Worm (Caenorhabditis elegans) whole organism, mixed stage, embryonic: Measurements from ENCODE around the gene W10G11.19.

Source experiments
- M03D4.4 ChIP-seq: sonication (generic microtip); optimal IDR thresholded peaks from 2 replicates; lab custom pipeline; 2017; ENCODE audit warnings: mild to moderate bottlenecking, missing genetic modification characterization, missing compliant biosample characterization
- bed-3 ChIP-seq: fragments of 200-800 bp; sonication (Bioruptor generic); optimal IDR thresholded peaks from 3 replicates; lab custom pipeline; 2018; ENCODE audit warnings: mild to moderate bottlenecking, missing genetic modification characterization, moderate library complexity, missing compliant biosample characterization
- blmp-1 ChIP-seq: fragments of 150-350 bp; optimal IDR thresholded peaks from 2 replicates; lab custom pipeline; 2014; ENCODE audit warnings: missing biosample characterization, missing genetic modification characterization
- ceh-43 ChIP-seq: fragments of 200-800 bp; sonication (Bioruptor generic); optimal IDR thresholded peaks from 2 replicates; lab custom pipeline; 2018; ENCODE audit warnings: mild to moderate bottlenecking, missing genetic modification characterization, moderate library complexity, missing compliant biosample characterization
- ceh-83 ChIP-seq: fragments of 200-800 bp; sonication (Bioruptor generic); optimal IDR thresholded peaks from 2 replicates; lab custom pipeline; 2018; ENCODE audit warnings: mild to moderate bottlenecking, missing genetic modification characterization, missing compliant biosample characterization
- ces-1 ChIP-seq: fragments of 150-350 bp; optimal IDR thresholded peaks from 2 replicates; lab custom pipeline; 2014; ENCODE audit warnings: missing biosample characterization, missing genetic modification reagents, missing genetic modification characterization
- cnd-1 ChIP-seq: fragments of 200-800 bp; sonication (Bioruptor generic); optimal IDR thresholded peaks from 2 replicates; lab custom pipeline; 2018; ENCODE audit warnings: mild to moderate bottlenecking, missing genetic modification characterization, missing compliant biosample characterization
- drap-1 ChIP-seq: fragments of 200-800 bp; sonication (Bioruptor generic); optimal IDR thresholded peaks from 3 replicates; lab custom pipeline; 2018; ENCODE audit warnings: mild to moderate bottlenecking, missing genetic modification characterization, missing compliant biosample characterization
- elt-1 ChIP-seq: sonication (generic microtip); optimal IDR thresholded peaks from 2 replicates; lab custom pipeline; 2017; ENCODE audit warnings: missing genetic modification characterization, mild to moderate bottlenecking, missing compliant biosample characterization, antibody characterized with exemption, moderate library complexity, borderline replicate concordance; ENCODE audit not compliant: insufficient read depth
- elt-3 ChIP-seq: fragments of 150-350 bp; optimal IDR thresholded peaks from 2 replicates; lab custom pipeline; 2014; ENCODE audit warnings: missing biosample characterization, missing genetic modification characterization
- flh-1 ChIP-seq: fragments of 200-800 bp; sonication (Bioruptor generic); optimal IDR thresholded peaks from 2 replicates; lab custom pipeline; 2018; ENCODE audit warnings: mild to moderate bottlenecking, missing genetic modification characterization, moderate library complexity, missing compliant biosample characterization
- ham-2 ChIP-seq: fragments of 200-800 bp; sonication (Bioruptor generic); optimal IDR thresholded peaks from 2 replicates; lab custom pipeline; 2018; ENCODE audit warnings: mild to moderate bottlenecking, missing genetic modification characterization, missing compliant biosample characterization
- hlh-1 ChIP-seq: fragments of 150-350 bp; optimal IDR thresholded peaks from 2 replicates; lab custom pipeline; 2014; ENCODE audit warnings: missing biosample characterization, missing genetic modification reagents, missing genetic modification characterization
- lin-13 ChIP-seq: fragments of 150-350 bp; optimal IDR thresholded peaks from 2 replicates; lab custom pipeline; 2014; ENCODE audit warnings: missing biosample characterization, missing genetic modification characterization
- lin-32 ChIP-seq: fragments of 200-800 bp; sonication (Bioruptor generic); optimal IDR thresholded peaks from 2 replicates; lab custom pipeline; 2018; ENCODE audit warnings: mild to moderate bottlenecking, missing genetic modification characterization, missing compliant biosample characterization
- lsy-2 ChIP-seq: fragments of 150-350 bp; optimal IDR thresholded peaks from 2 replicates; lab custom pipeline; 2014; ENCODE audit warnings: missing biosample characterization, missing genetic modification characterization
- mep-1 ChIP-seq: fragments of 150-350 bp; optimal IDR thresholded peaks from 2 replicates; lab custom pipeline; 2017; ENCODE audit warnings: missing biosample characterization, missing genetic modification reagents, missing genetic modification characterization, inconsistent platforms
- mls-2 ChIP-seq: sonication (generic microtip); optimal IDR thresholded peaks from 2 replicates; lab custom pipeline; 2016; ENCODE audit warnings: mild to moderate bottlenecking, missing genetic modification characterization, moderate library complexity, missing compliant biosample characterization
- nhr-12 ChIP-seq: fragments of 150-350 bp; optimal IDR thresholded peaks from 2 replicates; lab custom pipeline; 2014; ENCODE audit warnings: missing biosample characterization, missing genetic modification characterization
- nhr-2 ChIP-seq: fragments of 150-350 bp; optimal IDR thresholded peaks from 2 replicates; lab custom pipeline; 2014; ENCODE audit warnings: missing biosample characterization, missing genetic modification characterization
- nhr-237 ChIP-seq: fragments of 150-350 bp; optimal IDR thresholded peaks from 2 replicates; lab custom pipeline; 2014; ENCODE audit warnings: missing biosample characterization, missing genetic modification characterization
- nhr-28 ChIP-seq: fragments of 150-350 bp; optimal IDR thresholded peaks from 2 replicates; lab custom pipeline; 2014; ENCODE audit warnings: missing biosample characterization, missing genetic modification characterization
- nhr-76 ChIP-seq: sonication (generic microtip); optimal IDR thresholded peaks from 2 replicates; lab custom pipeline; 2017; ENCODE audit warnings: missing biosample characterization, missing genetic modification characterization
- sem-2 ChIP-seq: fragments of 200-800 bp; sonication (Bioruptor generic); optimal IDR thresholded peaks from 2 replicates; lab custom pipeline; 2018; ENCODE audit warnings: mild to moderate bottlenecking, missing genetic modification characterization, missing compliant biosample characterization
- snpc-4 ChIP-seq: fragments of 150-350 bp; optimal IDR thresholded peaks from 2 replicates; lab custom pipeline; 2014; ENCODE audit warnings: missing biosample characterization, missing genetic modification characterization
- sptf-1 ChIP-seq: sonication (generic microtip); optimal IDR thresholded peaks from 2 replicates; lab custom pipeline; 2017; ENCODE audit warnings: mild to moderate bottlenecking, missing genetic modification characterization, moderate library complexity, missing compliant biosample characterization
- tbx-8 ChIP-seq: fragments of 200-800 bp; sonication (Bioruptor generic); optimal IDR thresholded peaks from 2 replicates; lab custom pipeline; 2018; ENCODE audit warnings: mild to moderate bottlenecking, missing genetic modification characterization, moderate library complexity, missing compliant biosample characterization
- unc-120 ChIP-seq: sonication (generic microtip); optimal IDR thresholded peaks from 2 replicates; lab custom pipeline; 2017; ENCODE audit warnings: missing genetic modification characterization, missing compliant biosample characterization; ENCODE audit not compliant: poor library complexity, severe bottlenecking
- unc-39 ChIP-seq: fragments of 150-350 bp; optimal IDR thresholded peaks from 2 replicates; lab custom pipeline; 2014; ENCODE audit warnings: missing biosample characterization, missing genetic modification characterization
- unc-62 ChIP-seq: fragments of 150-350 bp; optimal IDR thresholded peaks from 2 replicates; lab custom pipeline; 2014; ENCODE audit warnings: missing biosample characterization, missing genetic modification reagents, missing genetic modification characterization
- zip-8 ChIP-seq: fragments of 150-350 bp; optimal IDR thresholded peaks from 2 replicates; lab custom pipeline; 2014; ENCODE audit warnings: missing biosample characterization, missing genetic modification characterization
- ztf-11 ChIP-seq: fragments of 150-350 bp; optimal IDR thresholded peaks from 2 replicates; lab custom pipeline; 2014; ENCODE audit warnings: missing biosample characterization, missing genetic modification characterization

Gene W10G11.19

ce11 chrII:3557417-3557816 lies 7.0 kb downstream of the W10G11.19 start, which contains the start of gene lgc-45:
Gene lgc-45, plus strand, starts transcription at chrII:3557472.
- TF ChIP-seq sem-2 (no peak), lin-32 (no peak), nhr-2 (tag; lab: Kevin White, UChicago) (no peak), unc-62 (GFP tag; lab: Kevin White, UChicago) (no peak), blmp-1 (tag; lab: Kevin White, UChicago) (no peak), ceh-43 (GFP tag; lab: Kevin White, UChicago) (no peak), snpc-4 (tag; lab: Kevin White, UChicago) (no peak), hlh-1 (no peak), mep-1 (tag; lab: Kevin White, UChicago) (no peak), nhr-12 (tag; lab: Kevin White, UChicago) (no peak), drap-1 (GFP tag; lab: Kevin White, UChicago) (no peak), nhr-76 (tag; lab: Kevin White, UChicago) (no peak), lsy-2 (no peak)

DNA sequence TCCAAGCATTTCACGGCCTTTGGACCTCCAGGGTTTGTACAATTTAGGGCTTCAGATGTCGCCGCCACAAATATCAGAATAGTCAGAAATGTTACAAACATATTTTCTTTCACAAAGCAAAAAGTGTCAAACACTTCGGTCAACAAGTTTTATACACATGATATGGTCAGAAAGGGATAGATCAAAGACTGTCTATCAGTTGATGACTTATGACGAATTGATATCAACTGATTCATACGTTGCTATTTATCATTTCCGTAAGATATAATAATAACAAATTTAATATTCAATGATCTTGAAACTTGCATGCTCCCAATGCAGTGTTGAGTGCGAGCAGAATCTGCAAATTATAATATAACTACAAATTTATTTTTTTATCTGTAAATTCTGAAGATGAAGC lies 10.1 kb downstream of the W10G11.19 start, which contains the start of gene W10G11.1:
Gene W10G11.1, minus strand, starts transcription at position 101 of the 400 bp plus-strand sequence.
- TF ChIP-seq ztf-11 (tag; lab: Kevin White, UChicago) (no peak), ceh-43 (GFP tag; lab: Kevin White, UChicago) (no peak), nhr-237 (no peak), mls-2 (tag; lab: Kevin White, UChicago) (no peak), nhr-28 (tag; lab: Kevin White, UChicago) (no peak), lin-13 (no peak), flh-1 (GFP tag; lab: Kevin White, UChicago) (no peak), blmp-1 (tag; lab: Kevin White, UChicago) (no peak), tbx-8 (GFP tag; lab: Kevin White, UChicago) (no peak), nhr-76 (tag; lab: Kevin White, UChicago) (no peak), drap-1 (GFP tag; lab: Kevin White, UChicago) (no peak), sem-2 (no peak), unc-120 (tag; lab: Kevin White, UChicago) (no peak), elt-1 (no peak), elt-3 (no peak), mep-1 (tag; lab: Kevin White, UChicago) (no peak)

DNA sequence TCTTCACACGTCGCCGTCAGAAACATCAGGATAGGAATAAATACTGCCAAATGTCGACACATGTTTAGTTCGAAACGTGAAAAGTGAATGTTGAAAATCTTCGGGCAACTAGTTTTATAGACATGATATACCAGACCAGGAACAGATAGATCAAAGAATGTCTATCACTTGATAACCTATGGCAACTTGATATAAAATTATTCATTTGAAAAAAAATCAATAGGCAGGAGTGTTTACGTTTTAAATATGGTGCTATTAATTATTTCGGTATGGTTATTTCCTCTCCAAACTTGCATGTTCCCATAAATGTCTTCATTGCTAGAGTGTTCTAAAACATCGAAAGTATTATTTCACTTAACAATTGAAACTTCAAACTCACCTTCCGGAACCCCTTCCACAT lies 11.1 kb downstream of the W10G11.19 start, which contains the start of gene W10G11.2:
Gene W10G11.2, minus strand, starts transcription at position 101 of the 400 bp plus-strand sequence.
- TF ChIP-seq bed-3 (GFP tag; lab: Kevin White, UChicago), result no peak
- TF ChIP-seq, all 35 proteins: peak for 0

ce11 chrII:3562419-3562818 lies 12.0 kb downstream of the W10G11.19 start, which contains the start of gene W10G11.3:
Gene W10G11.3, minus strand, starts transcription at chrII:3562519.
- TF ChIP-seq nhr-76 (tag; lab: Kevin White, UChicago) (no peak), mls-2 (tag; lab: Kevin White, UChicago) (no peak), nhr-28 (tag; lab: Kevin White, UChicago) (no peak), zip-8 (tag; lab: Kevin White, UChicago) (no peak), unc-120 (tag; lab: Kevin White, UChicago) (no peak), mep-1 (tag; lab: Kevin White, UChicago) (no peak), ces-1 (no peak), drap-1 (GFP tag; lab: Kevin White, UChicago) (no peak), unc-39 (tag; lab: Kevin White, UChicago) (no peak), elt-1 (no peak), elt-3 (no peak), hlh-1 (no peak)

- TF ChIP-seq lsy-2 (no peak), ceh-83 (GFP tag; lab: Kevin White, UChicago) (no peak)
These were observed 16.6 kb downstream of the W10G11.19 start for ce11 chrII:3567066-3567465.

ce11 chrII:3567576-3567975 lies 17.1 kb downstream of the W10G11.19 start:
- TF ChIP-seq drap-1 (GFP tag; lab: Kevin White, UChicago) (peak; percentile 52), unc-120 (tag; lab: Kevin White, UChicago) (peak; percentile 60), sptf-1 (tag; lab: Kevin White, UChicago) (peak; percentile 58), tbx-8 (GFP tag; lab: Kevin White, UChicago) (peak; percentile 18), sem-2 (peak; percentile 59), cnd-1 (tag; lab: Kevin White, UChicago) (peak; percentile 72), ham-2 (GFP tag; lab: Kevin White, UChicago) (peak; percentile 41), M03D4.4 (tag; lab: Kevin White, UChicago) (peak; percentile 68), mls-2 (tag; lab: Kevin White, UChicago) (peak; percentile 4), ceh-43 (GFP tag; lab: Kevin White, UChicago) (peak; percentile 39), ceh-83 (GFP tag; lab: Kevin White, UChicago) (peak; percentile 85), bed-3 (GFP tag; lab: Kevin White, UChicago) (peak; percentile 56), lin-13 (peak; percentile 8)
- TF ChIP-seq, all 35 proteins: peak for 13; not testable (repeated sequence) for 22
